Fruit fly (Drosophila melanogaster) whole organism, wandering third instar larva: ENCODE data around the gene CG42540.

Experiments
- Abd-B ChIP-seq: fragments of >200 bp; optimal IDR thresholded peaks from 2 replicates; lab custom pipeline; 2017; ENCODE audit warnings: missing biosample characterization, missing genetic modification characterization
- CG32264 ChIP-seq: fragments of 200-800 bp; sonication (Bioruptor generic); optimal IDR thresholded peaks from 2 replicates; lab custom pipeline; 2016; ENCODE audit warnings: missing biosample characterization, missing genetic modification characterization
- CG9705 ChIP-seq: fragments of 200-800 bp; sonication (Bioruptor generic); optimal IDR thresholded peaks from 2 replicates; lab custom pipeline; 2018; ENCODE audit warnings: missing biosample characterization, mild to moderate bottlenecking, missing genetic modification characterization
- Dfd ChIP-seq: fragments of >200 bp; optimal IDR thresholded peaks from 2 replicates; lab custom pipeline; 2017; ENCODE audit warnings: missing biosample characterization, missing genetic modification characterization
- Dif ChIP-seq: fragments of 200-275, 200-300 bp; sonication (Bioruptor generic); optimal IDR thresholded peaks from 2 replicates; lab custom pipeline; 2018; ENCODE audit warnings: missing biosample characterization, missing genetic modification characterization; ENCODE audit not compliant: partially characterized antibody
- GATAd ChIP-seq: sonication (Bioruptor generic); optimal IDR thresholded peaks from 2 replicates; lab custom pipeline; 2016; ENCODE audit warnings: missing biosample characterization, missing genetic modification characterization
- HLH106 ChIP-seq: fragments of 200-800 bp; optimal IDR thresholded peaks from 3 replicates; lab custom pipeline; 2019; ENCODE audit warnings: missing biosample characterization, mild to moderate bottlenecking, missing genetic modification characterization, moderate library complexity
- Hnf4 ChIP-seq: fragments of 200-800 bp; sonication (Bioruptor generic); optimal IDR thresholded peaks from 2 replicates; lab custom pipeline; 2016; ENCODE audit warnings: missing biosample characterization, mild to moderate bottlenecking, missing genetic modification characterization
- Hr78 ChIP-seq: fragments of >200 bp; optimal IDR thresholded peaks from 2 replicates; lab custom pipeline; 2017; ENCODE audit warnings: missing biosample characterization, missing genetic modification characterization
- Hr83 ChIP-seq: fragments of 200-300 bp; sonication (Bioruptor generic); optimal IDR thresholded peaks from 2 replicates; lab custom pipeline; 2016; ENCODE audit warnings: missing biosample characterization, mild to moderate bottlenecking, missing genetic modification characterization, moderate library complexity; ENCODE audit not compliant: poor library complexity, severe bottlenecking
- Jra ChIP-seq: sonication (Bioruptor generic); optimal IDR thresholded peaks from 2 replicates; lab custom pipeline; 2016; ENCODE audit warnings: missing biosample characterization, missing genetic modification characterization
- Mio ChIP-seq: sonication (Bioruptor generic); optimal IDR thresholded peaks from 2 replicates; lab custom pipeline; 2016; ENCODE audit warnings: missing biosample characterization, missing genetic modification characterization
- Myc ChIP-seq: fragments of >200 bp; optimal IDR thresholded peaks from 2 replicates; lab custom pipeline; 2017
- Rel ChIP-seq, 2 experiments: fragments of 200-800 bp; sonication (Bioruptor generic) in 1 of 2; optimal IDR thresholded peaks; 2 replicates in 1 of 2; 3 replicates in 1 of 2; lab custom pipeline; 2016 to 2019; ENCODE audit warnings: mild to moderate bottlenecking in 2 of 2, missing biosample characterization in 2 of 2, missing genetic modification characterization in 2 of 2, moderate library complexity in 1 of 2
- Sp1 ChIP-seq: fragments of 200-800 bp; sonication (Bioruptor generic); optimal IDR thresholded peaks from 3 replicates; lab custom pipeline; 2019; ENCODE audit warnings: missing biosample characterization, mild to moderate bottlenecking, missing genetic modification characterization, moderate library complexity
- Vsx2 ChIP-seq: fragments of 200-300, 225-300 bp; sonication (Bioruptor generic); optimal IDR thresholded peaks from 2 replicates; lab custom pipeline; 2018; ENCODE audit warnings: missing biosample characterization, missing genetic modification characterization; ENCODE audit not compliant: partially characterized antibody
- br ChIP-seq: fragments of 200-800 bp; sonication (Bioruptor generic); optimal IDR thresholded peaks from 2 replicates; lab custom pipeline; 2016; ENCODE audit warnings: missing biosample characterization, missing genetic modification characterization
- brk ChIP-seq: fragments of 200-800 bp; sonication (Bioruptor generic); optimal IDR thresholded peaks from 2 replicates; lab custom pipeline; 2016; ENCODE audit warnings: missing biosample characterization, mild to moderate bottlenecking, missing genetic modification characterization
- dl ChIP-seq, 2 experiments: fragments of 175-275, 200-275 bp in 1 of 2; fragments of 200-275 bp in 1 of 2; sonication (Bioruptor generic); optimal IDR thresholded peaks; lab custom pipeline; 2018; ENCODE audit warnings: mild to moderate bottlenecking in 2 of 2, missing biosample characterization in 2 of 2, missing genetic modification characterization in 2 of 2, moderate library complexity in 2 of 2; ENCODE audit not compliant: partially characterized antibody in 2 of 2, insufficient read depth in 1 of 2
- ey ChIP-seq: fragments of 200-800 bp; sonication (Bioruptor generic); optimal IDR thresholded peaks from 2 replicates; lab custom pipeline; 2016; ENCODE audit warnings: missing biosample characterization, missing genetic modification characterization
- fru ChIP-seq: fragments of 200-800 bp; sonication (Bioruptor generic); optimal IDR thresholded peaks from 3 replicates; lab custom pipeline; 2016; ENCODE audit warnings: missing biosample characterization, mild to moderate bottlenecking, missing genetic modification characterization
- h ChIP-seq: fragments of 200-800 bp; sonication (Bioruptor generic); optimal IDR thresholded peaks from 3 replicates; lab custom pipeline; 2016; ENCODE audit warnings: missing biosample characterization, mild to moderate bottlenecking, missing genetic modification characterization
- jim ChIP-seq: fragments of 175-275, 200-325 bp; sonication (Bioruptor generic); optimal IDR thresholded peaks from 2 replicates; lab custom pipeline; 2016; ENCODE audit warnings: missing biosample characterization, mild to moderate bottlenecking, missing genetic modification characterization
- lola ChIP-seq: fragments of >200 bp; optimal IDR thresholded peaks from 2 replicates; lab custom pipeline; 2017; ENCODE audit warnings: missing biosample characterization, missing genetic modification characterization
- pan ChIP-seq: fragments of >200 bp; optimal IDR thresholded peaks from 2 replicates; lab custom pipeline; 2017
- psq ChIP-seq: fragments of 200-800 bp; sonication (Bioruptor generic); optimal IDR thresholded peaks from 3 replicates; lab custom pipeline; 2017; ENCODE audit warnings: missing biosample characterization, mild to moderate bottlenecking, missing genetic modification characterization, moderate library complexity
- rgr ChIP-seq: fragments of 200-800 bp; sonication (Bioruptor generic); optimal IDR thresholded peaks from 3 replicates; lab custom pipeline; 2016; ENCODE audit warnings: missing biosample characterization, mild to moderate bottlenecking, missing genetic modification characterization
- sv ChIP-seq: fragments of 200-800 bp; sonication (Bioruptor generic); optimal IDR thresholded peaks from 3 replicates; lab custom pipeline; 2016; ENCODE audit warnings: missing biosample characterization, missing genetic modification characterization
- tai ChIP-seq: sonication (Bioruptor generic); optimal IDR thresholded peaks from 2 replicates; lab custom pipeline; 2016; ENCODE audit warnings: missing biosample characterization, missing genetic modification characterization
- woc ChIP-seq: sonication (Bioruptor generic); optimal IDR thresholded peaks from 2 replicates; lab custom pipeline; 2016; ENCODE audit warnings: missing biosample characterization, mild to moderate bottlenecking, missing genetic modification characterization

The CG42540 gene

dm6 chr3L:4555787-4556186, at the start of gene CG42540:
TSS of gene CG42540 (plus strand) at chr3L:4556087.
- TF ChIP-seq Hr83 (GFP tag; lab: Kevin White, UChicago) = no peak
- TF ChIP-seq lola (GFP tag; lab: Kevin White, UChicago) = no peak
- TF ChIP-seq ey (GFP tag; lab: Kevin White, UChicago) = no peak
- TF ChIP-seq Hr78 (GFP tag; lab: Kevin White, UChicago) = no peak
- TF ChIP-seq woc (GFP tag; lab: Kevin White, UChicago) = no peak
- TF ChIP-seq rgr = no peak
- no peak for TF ChIP-seq Rel (GFP tag; optimal IDR thresholded peaks at IDR 0.05; lab: Kevin White, UChicago)
- no peak for TF ChIP-seq Rel (tag; optimal IDR thresholded peaks at IDR 0.05; lab: Kevin White, UChicago)
- TF ChIP-seq jim (GFP tag; lab: Kevin White, UChicago) = no peak
- no peak for TF ChIP-seq br (GFP tag; lab: Kevin White, UChicago)
- no peak for TF ChIP-seq Sp1 (GFP tag; lab: Kevin White, UChicago)
- TF ChIP-seq GATAd (GFP tag; lab: Kevin White, UChicago) = no peak
- TF ChIP-seq pan (lab: Kevin White, UChicago) = no peak
- no peak for TF ChIP-seq h (GFP tag; lab: Kevin White, UChicago)
- TF ChIP-seq sv = no peak
- TF ChIP-seq CG32264 = no peak
- no peak for TF ChIP-seq Dfd
- TF ChIP-seq Hnf4 (GFP tag; lab: Kevin White, UChicago) = no peak
- TF ChIP-seq Dif (GFP tag; lab: Kevin White, UChicago) = no peak
- TF ChIP-seq dl (GFP tag; optimal IDR thresholded peaks at IDR 0.05; lab: Kevin White, UChicago; ENCODE audit: insufficient read depth in 1 of 2, partially characterized antibody in 2 of 2) = no peak
- TF ChIP-seq Vsx2 (GFP tag; lab: Kevin White, UChicago) = no peak

DNA sequence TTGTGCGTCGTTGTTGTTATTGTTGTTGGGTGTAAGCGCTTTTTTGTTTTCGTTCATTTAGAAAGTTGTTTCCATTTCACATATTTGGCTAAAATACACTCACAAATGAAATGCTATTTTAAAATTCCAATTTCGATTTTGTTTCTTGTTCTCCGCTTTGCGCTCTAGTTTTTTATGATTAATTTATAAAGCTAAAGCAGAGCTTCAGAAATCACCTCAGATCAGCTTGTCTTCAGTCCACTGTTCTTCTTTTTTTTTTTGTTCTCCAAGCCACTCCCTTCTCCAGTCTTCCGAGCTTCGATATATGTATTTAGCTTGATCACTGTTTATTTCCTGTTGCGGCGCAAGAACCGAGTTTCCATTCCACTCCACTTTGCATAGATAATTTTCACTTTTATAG, 48.0 kb upstream of the CG42540 start:
- TF ChIP-seq Rel (GFP tag; optimal IDR thresholded peaks at IDR 0.05; lab: Kevin White, UChicago) (no peak), Rel (tag; optimal IDR thresholded peaks at IDR 0.05; lab: Kevin White, UChicago) (no peak)

- TF ChIP-seq woc (GFP tag; lab: Kevin White, UChicago) (no peak), Hr83 (GFP tag; lab: Kevin White, UChicago) (no peak), brk (GFP tag; lab: Kevin White, UChicago) (no peak), br (GFP tag; lab: Kevin White, UChicago) (no peak), jim (GFP tag; lab: Kevin White, UChicago) (no peak), GATAd (GFP tag; lab: Kevin White, UChicago) (no peak), Sp1 (GFP tag; lab: Kevin White, UChicago) (no peak), fru (GFP tag; lab: Kevin White, UChicago) (no peak), rgr (no peak), Hr78 (GFP tag; lab: Kevin White, UChicago) (no peak)
- TF ChIP-seq, all 38 proteins: peak for 0
Measured at dm6 chr3L:4508307-4508706, 47.6 kb upstream of the CG42540 start, which contains the start of gene NT1. TSS of gene NT1 (minus strand) at chr3L:4508433.

- TF ChIP-seq Hr78 (GFP tag; lab: Kevin White, UChicago) (no peak), h (GFP tag; lab: Kevin White, UChicago) (no peak), Myc (lab: Kevin White, UChicago) (no peak), Hnf4 (GFP tag; lab: Kevin White, UChicago) (no peak), brk (GFP tag; lab: Kevin White, UChicago) (no peak), Dfd (no peak), rgr (no peak), psq (GFP tag; lab: Kevin White, UChicago) (no peak)
Measured at dm6 chr3L:4508926-4509457, 46.9 kb upstream of the CG42540 start.

DNA sequence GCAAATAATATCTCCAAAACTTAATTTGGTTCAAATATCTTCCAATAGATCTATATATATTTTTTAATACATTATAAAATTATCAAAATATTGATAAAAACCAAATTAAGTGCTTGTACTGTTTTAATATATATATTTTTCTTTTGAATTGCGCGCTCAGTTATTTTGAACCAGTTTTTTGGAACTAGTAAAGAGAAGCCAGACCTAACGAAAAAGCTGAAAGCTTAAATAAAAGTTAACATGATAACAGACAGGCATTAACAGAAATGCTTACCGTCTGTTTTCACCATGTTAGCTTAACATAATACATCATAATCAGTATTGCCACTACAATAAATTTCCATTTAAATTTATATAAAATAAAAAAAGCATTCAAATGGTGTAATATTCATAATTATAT, 45.6 kb upstream of the CG42540 start:
- TF ChIP-seq CG9705 (GFP tag; lab: Kevin White, UChicago) = no peak
- peak; percentile 16 for TF ChIP-seq brk (GFP tag; lab: Kevin White, UChicago)
- no peak for TF ChIP-seq tai (GFP tag; lab: Kevin White, UChicago)
- TF ChIP-seq rgr = no peak
- TF ChIP-seq, all 38 proteins: peak for 1

DNA sequence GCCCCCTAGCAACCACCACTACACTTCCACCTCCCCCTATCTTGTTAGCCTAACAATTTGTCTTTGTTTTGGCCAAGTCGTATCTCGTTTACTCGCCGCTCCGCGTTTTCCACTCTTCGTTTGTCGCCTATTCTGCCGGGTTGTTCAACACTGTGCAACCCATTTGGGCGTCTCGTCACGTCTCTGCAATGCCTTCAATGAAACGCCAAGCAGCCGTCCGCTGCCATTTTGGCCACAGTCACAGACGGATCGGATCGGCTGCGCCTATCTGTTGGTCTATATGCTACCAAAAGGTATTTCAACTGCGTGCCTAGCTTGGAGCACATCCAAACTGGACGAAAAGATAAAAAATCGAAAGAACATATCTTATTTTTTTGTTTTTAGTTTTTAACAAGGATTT, 39.5 kb upstream of the CG42540 start:
- TF ChIP-seq Dfd (no peak), tai (GFP tag; lab: Kevin White, UChicago) (no peak), HLH106 (tag; lab: Kevin White, UChicago) (no peak), Abd-B (GFP tag; lab: Kevin White, UChicago) (no peak), h (GFP tag; lab: Kevin White, UChicago) (no peak), pan (lab: Kevin White, UChicago) (no peak), Jra (GFP tag; lab: Kevin White, UChicago) (no peak), Mio (GFP tag; lab: Kevin White, UChicago) (no peak), jim (GFP tag; lab: Kevin White, UChicago) (no peak), Hnf4 (GFP tag; lab: Kevin White, UChicago) (no peak), lola (GFP tag; lab: Kevin White, UChicago) (no peak)
